Fruit fly (Drosophila melanogaster) Kc167 (cell line): Measurements from ENCODE around the gene CG12617.

Experiments used
- Myc ChIP-seq: fragments of >200 bp; optimal IDR thresholded peaks from 2 replicates; lab custom pipeline; 2017; ENCODE audit warnings: missing external identifiers
- Sin3A ChIP-seq: fragments of >200 bp; optimal IDR thresholded peaks from 2 replicates; lab custom pipeline; 2018; ENCODE audit warnings: missing external identifiers
- h ChIP-seq: fragments of >200 bp; optimal IDR thresholded peaks from 3 replicates; lab custom pipeline; 2018; ENCODE audit warnings: missing external identifiers
- insv ChIP-seq: fragments of >200 bp; optimal IDR thresholded peaks from 3 replicates; lab custom pipeline; 2018; ENCODE audit warnings: missing external identifiers
- psq ChIP-seq: fragments of >200 bp; optimal IDR thresholded peaks from 2 replicates; lab custom pipeline; 2017; ENCODE audit warnings: missing external identifiers
- ttk ChIP-seq: sonication (Bioruptor generic); optimal IDR thresholded peaks from 2 replicates; lab custom pipeline; 2017; ENCODE audit warnings: missing external identifiers

DNA sequence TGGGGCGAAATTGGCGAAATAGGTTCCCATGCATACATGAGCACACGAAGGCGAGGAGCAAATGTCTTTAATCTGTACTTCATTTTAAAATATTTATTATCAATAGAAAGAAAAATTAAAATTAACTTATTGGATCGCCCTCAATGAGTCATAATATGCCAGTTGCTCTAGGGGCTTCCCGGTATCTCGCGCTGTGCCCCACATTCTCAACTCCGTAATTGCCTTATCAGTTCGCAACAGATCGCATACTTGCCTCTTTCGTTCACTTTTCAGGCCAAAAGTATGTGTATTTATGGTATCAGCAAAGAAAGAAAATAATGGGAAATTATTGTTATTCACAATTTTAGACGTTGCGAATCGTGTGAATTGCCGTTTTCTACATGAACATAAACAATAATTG, 35.1 kb downstream of the CG12617 start:
- TF ChIP-seq Myc (lab: Kevin White, UChicago) (no peak), h (no peak), psq (no peak), insv (lab: Kevin White, UChicago) (no peak), Sin3A (lab: Kevin White, UChicago) (no peak), ttk (no peak)
